Worm (Caenorhabditis elegans) whole organism, young adult: Measurements from ENCODE around the gene Y53F4B.36.

Experiments
- F39B2.1 ChIP-seq: fragments of 200-800 bp; sonication (Bioruptor generic); IDR thresholded peaks from 2 replicates; pipeline ENCODE4 v1.3.6; 2022; ENCODE audit warnings: missing genetic modification reagents, missing genetic modification characterization, missing compliant biosample characterization
- T26A5.8 ChIP-seq: sonication (generic microtip); optimal IDR thresholded peaks from 2 replicates; lab custom pipeline; 2016; ENCODE audit warnings: missing genetic modification characterization, missing compliant biosample characterization
- dpl-1 ChIP-seq: fragments of 150-350 bp; optimal IDR thresholded peaks from 2 replicates; lab custom pipeline; 2014; ENCODE audit warnings: missing biosample characterization, missing genetic modification reagents, missing genetic modification characterization
- nfyb-1 ChIP-seq: fragments of 200-800 bp; sonication (Bioruptor generic); IDR thresholded peaks from 2 replicates; pipeline ENCODE4 v1.3.6; 2022; ENCODE audit warnings: missing genetic modification reagents, missing genetic modification characterization, missing compliant biosample characterization
- repo-1 ChIP-seq: sonication (generic microtip); optimal IDR thresholded peaks from 2 replicates; lab custom pipeline; 2017; ENCODE audit warnings: mild to moderate bottlenecking, missing genetic modification characterization, missing compliant biosample characterization

ce11 chrII:15226186-15226585 is 50.4 kb downstream of the Y53F4B.36 start:
- TF ChIP-seq dpl-1 (GFP tag; lab: Kevin White, UChicago) = no peak
- no peak for TF ChIP-seq F39B2.1 (GFP tag; lab: Robert Waterston, UW)
- no peak for TF ChIP-seq T26A5.8
- TF ChIP-seq repo-1 (tag; lab: Kevin White, UChicago) = no peak
- TF ChIP-seq nfyb-1 (GFP tag; lab: Robert Waterston, UW) = no peak
